Fruit fly (Drosophila melanogaster): ENCODE data around the gene CG12104.
A peak's percentile ranks its signal among the peaks of the same experiment; 100 is the strongest.

Gene CG12104

dm6 chr3L:1591692-1592371 is 10.6 kb downstream of the CG12104 start (continued):
- 0 out of 3 replicates have a peak, but pooled peaks have one; percentile 34 for TF ChIP-seq z (GFP tag; IDR thresholded peaks at IDR 0.05)
- peak; percentile 42 for TF ChIP-seq emc (GFP tag; optimal IDR thresholded peaks at IDR 0.05)
- TF ChIP-seq jumu (GFP tag; optimal IDR thresholded peaks at IDR 0.05): no peak
- TF ChIP-seq lab (GFP tag; optimal IDR thresholded peaks at IDR 0.05): peak; percentile 97
- no peak for TF ChIP-seq CG18262 (tag; optimal IDR thresholded peaks at IDR 0.05)
- TF ChIP-seq B-H2 (GFP tag; optimal IDR thresholded peaks at IDR 0.05): no peak
- no peak for TF ChIP-seq Deaf1 (tag; optimal IDR thresholded peaks at IDR 0.05)
- peak; percentile 71 for TF ChIP-seq CG12744 (GFP tag; optimal IDR thresholded peaks at IDR 0.05)
- TF ChIP-seq CG6683 (GFP tag; optimal IDR thresholded peaks at IDR 0.05): peak; percentile 79
- peak; percentile 96 for TF ChIP-seq BtbVII (GFP tag; optimal IDR thresholded peaks at IDR 0.05)
- peak; percentile 16 for TF ChIP-seq CG31388 (GFP tag; optimal IDR thresholded peaks at IDR 0.05)
- no peak for TF ChIP-seq CG4617 (GFP tag; optimal IDR thresholded peaks at IDR 0.05; ENCODE audit: borderline replicate concordance)
- TF ChIP-seq Hmx (GFP tag; optimal IDR thresholded peaks at IDR 0.05): no peak
- peak; percentile 95 for TF ChIP-seq caup (GFP tag; optimal IDR thresholded peaks at IDR 0.05; ENCODE audit: severe bottlenecking)
- TF ChIP-seq CG11456 (GFP tag; IDR thresholded peaks at IDR 0.05): peak; percentile 76
- TF ChIP-seq CG10267 (tag; optimal IDR thresholded peaks at IDR 0.05): no peak
- TF ChIP-seq sim (GFP tag; IDR thresholded peaks at IDR 0.05): 0 out of 2 replicates have a peak, but pooled peaks have one; percentile 26
- no peak for TF ChIP-seq slp2 (GFP tag; optimal IDR thresholded peaks at IDR 0.05)
- TF ChIP-seq ase (GFP tag; IDR thresholded peaks at IDR 0.05): no peak; the same call in 2 of the 3 replicates
- no peak for TF ChIP-seq gro (GFP tag; optimal IDR thresholded peaks at IDR 0.05)
- no peak for TF ChIP-seq knrl (GFP tag; IDR thresholded peaks at IDR 0.05; ENCODE audit: partially characterized antibody)
- TF ChIP-seq exex (tag; optimal IDR thresholded peaks at IDR 0.05): peak; percentile 63
- peak; percentile 93 for TF ChIP-seq schlank (tag; optimal IDR thresholded peaks at IDR 0.05)
- no peak for TF ChIP-seq vnd (GFP tag; IDR thresholded peaks at IDR 0.05; ENCODE audit: partially characterized antibody)
- no peak for TF ChIP-seq CG10431 (GFP tag; optimal IDR thresholded peaks at IDR 0.05)
- no peak for TF ChIP-seq amos (GFP tag; IDR thresholded peaks at IDR 0.05; ENCODE audit: partially characterized antibody)
- TF ChIP-seq luna (GFP tag; optimal IDR thresholded peaks at IDR 0.05): peak; percentile 66
- no peak for TF ChIP-seq Hr3 (GFP tag; optimal IDR thresholded peaks at IDR 0.05)
- TF ChIP-seq so (GFP tag; IDR thresholded peaks at IDR 0.05): peak; percentile 66; the same call in 1 of the 3 replicates
- peak; percentile 3 for TF ChIP-seq CG3065 (GFP tag; optimal IDR thresholded peaks at IDR 0.05)
- TF ChIP-seq CG2712 (tag; optimal IDR thresholded peaks at IDR 0.05): no peak
- TF ChIP-seq MESR4 (GFP tag; optimal IDR thresholded peaks at IDR 0.05): no peak
- no peak for TF ChIP-seq CG16863 (GFP tag; optimal IDR thresholded peaks at IDR 0.05)
- peak; percentile 84 for TF ChIP-seq Dip3 (GFP tag; optimal IDR thresholded peaks at IDR 0.05)
- TF ChIP-seq Elba2 (GFP tag; optimal IDR thresholded peaks at IDR 0.05): no peak
- no peak for TF ChIP-seq disco-r (GFP tag; optimal IDR thresholded peaks at IDR 0.05)
- TF ChIP-seq CG10654 (GFP tag; optimal IDR thresholded peaks at IDR 0.05): peak; percentile 58
- TF ChIP-seq phol (tag; optimal IDR thresholded peaks at IDR 0.05): no peak
- TF ChIP-seq crol (GFP tag; IDR thresholded peaks at IDR 0.05): no peak
- no peak for TF ChIP-seq fd102C (GFP tag; optimal IDR thresholded peaks at IDR 0.05)
- peak; percentile 97 for TF ChIP-seq Med (GFP tag)
- no peak for TF ChIP-seq lov (optimal IDR thresholded peaks at IDR 0.05)
- 0 out of 3 replicates have a peak, but pooled peaks have one; percentile 31 for TF ChIP-seq lov (GFP tag; IDR thresholded peaks at IDR 0.05)
- peak; percentile 96 for TF ChIP-seq CG7987 (GFP tag; optimal IDR thresholded peaks at IDR 0.05)
- TF ChIP-seq odd (GFP tag; optimal IDR thresholded peaks at IDR 0.05): no peak
- no peak for TF ChIP-seq CG9215 (GFP tag; IDR thresholded peaks at IDR 0.05)
- TF ChIP-seq gcm (GFP tag; optimal IDR thresholded peaks at IDR 0.05): no peak
- no peak for TF ChIP-seq CG1602 (GFP tag; optimal IDR thresholded peaks at IDR 0.05)
- no peak for TF ChIP-seq CG15479 (GFP tag; optimal IDR thresholded peaks at IDR 0.05)
- TF ChIP-seq CG43689 (GFP tag; IDR thresholded peaks at IDR 0.05): no peak
